Worm (Caenorhabditis elegans): ENCODE data around the gene Y50E8A.1.
"Not testable (repeated sequence)": the region's sequence is repeated elsewhere in the genome, so short reads cannot be mapped to it uniquely, and the experiment has no call there.

Y50E8A.1 gene

ce11 chrV:14746975-14747374, 20.3 kb downstream of the Y50E8A.1 start:
- TF ChIP-seq elt-3 (tag; optimal IDR thresholded peaks at IDR 0.05) (no peak), unc-120 (tag; optimal IDR thresholded peaks at IDR 0.05; ENCODE audit: poor library complexity, severe bottlenecking) (no peak), unc-62 (GFP tag; optimal IDR thresholded peaks at IDR 0.05) (no peak), ztf-11 (tag; optimal IDR thresholded peaks at IDR 0.05) (no peak), nhr-2 (tag; optimal IDR thresholded peaks at IDR 0.05) (no peak), blmp-1 (tag; optimal IDR thresholded peaks at IDR 0.05) (no peak), bed-3 (GFP tag; optimal IDR thresholded peaks at IDR 0.05) (no peak), M03D4.4 (tag; optimal IDR thresholded peaks at IDR 0.05) (no peak), drap-1 (GFP tag; optimal IDR thresholded peaks at IDR 0.05) (no peak), hlh-1 (tag; optimal IDR thresholded peaks at IDR 0.05) (no peak), ham-2 (GFP tag; optimal IDR thresholded peaks at IDR 0.05) (no peak)

- TF ChIP-seq blmp-1 (tag; optimal IDR thresholded peaks at IDR 0.05) (no peak), nhr-28 (tag; optimal IDR thresholded peaks at IDR 0.05) (no peak), M03D4.4 (tag; optimal IDR thresholded peaks at IDR 0.05) (no peak), ham-2 (GFP tag; optimal IDR thresholded peaks at IDR 0.05) (no peak), drap-1 (GFP tag; optimal IDR thresholded peaks at IDR 0.05) (no peak), ceh-83 (GFP tag; optimal IDR thresholded peaks at IDR 0.05) (no peak), tbx-8 (GFP tag; optimal IDR thresholded peaks at IDR 0.05) (no peak), pha-4 (tag; optimal IDR thresholded peaks at IDR 0.05) (no peak)
Measured at ce11 chrV:14748608-14749137, 22.0 kb downstream of the Y50E8A.1 start, which contains the start of the genes lipl-8 and Y50E8A.22. Gene lipl-8, minus strand, starts transcription at chrV:14748708. Gene Y50E8A.22, minus strand, starts transcription at chrV:14749087.

ce11 chrV:14750357-14750756, 23.7 kb downstream of the Y50E8A.1 start, which contains the start of gene nspa-10:
Gene nspa-10, minus strand, starts transcription at chrV:14750457.
- not testable (repeated sequence) for TF ChIP-seq drap-1 (GFP tag; optimal IDR thresholded peaks at IDR 0.05); nhr-28 (tag; optimal IDR thresholded peaks at IDR 0.05); nhr-76 (tag; optimal IDR thresholded peaks at IDR 0.05)

- TF ChIP-seq mep-1 (tag; optimal IDR thresholded peaks at IDR 0.05) = no peak
- TF ChIP-seq M03D4.4 (tag; optimal IDR thresholded peaks at IDR 0.05) = no peak
- no peak for TF ChIP-seq nhr-237 (tag; optimal IDR thresholded peaks at IDR 0.05)
- no peak for TF ChIP-seq unc-39 (tag; optimal IDR thresholded peaks at IDR 0.05)
- no peak for TF ChIP-seq pha-4 (tag; optimal IDR thresholded peaks at IDR 0.05)
- no peak for TF ChIP-seq tbx-8 (GFP tag; optimal IDR thresholded peaks at IDR 0.05)
- no peak for TF ChIP-seq lsy-2 (tag; optimal IDR thresholded peaks at IDR 0.05)
- TF ChIP-seq nhr-76 (tag; optimal IDR thresholded peaks at IDR 0.05) = no peak
- TF ChIP-seq unc-62 (GFP tag; optimal IDR thresholded peaks at IDR 0.05) = no peak
- TF ChIP-seq drap-1 (GFP tag; optimal IDR thresholded peaks at IDR 0.05) = no peak
- TF ChIP-seq ceh-43 (GFP tag; optimal IDR thresholded peaks at IDR 0.05) = no peak
- TF ChIP-seq cnd-1 (tag; optimal IDR thresholded peaks at IDR 0.05) = no peak
- no peak for TF ChIP-seq nhr-12 (tag; optimal IDR thresholded peaks at IDR 0.05)
- no peak for TF ChIP-seq ztf-11 (tag; optimal IDR thresholded peaks at IDR 0.05)
- TF ChIP-seq lin-32 (GFP tag; optimal IDR thresholded peaks at IDR 0.05) = no peak
- no peak for TF ChIP-seq elt-1 (tag; optimal IDR thresholded peaks at IDR 0.05; ENCODE audit: borderline replicate concordance, insufficient read depth)
- TF ChIP-seq hlh-1 (tag; optimal IDR thresholded peaks at IDR 0.05) = no peak
Measured at ce11 chrV:14762563-14762962, 35.9 kb downstream of the Y50E8A.1 start.

ce11 chrV:14763582-14763981, 36.9 kb downstream of the Y50E8A.1 start:
- no peak for TF ChIP-seq ham-2 (GFP tag; optimal IDR thresholded peaks at IDR 0.05)
- TF ChIP-seq sptf-1 (tag; optimal IDR thresholded peaks at IDR 0.05) = no peak
- TF ChIP-seq drap-1 (GFP tag; optimal IDR thresholded peaks at IDR 0.05) = no peak
- no peak for TF ChIP-seq lsy-2 (tag; optimal IDR thresholded peaks at IDR 0.05)
- no peak for TF ChIP-seq mep-1 (tag; optimal IDR thresholded peaks at IDR 0.05)
- no peak for TF ChIP-seq hlh-1 (tag; optimal IDR thresholded peaks at IDR 0.05)
- TF ChIP-seq nhr-237 (tag; optimal IDR thresholded peaks at IDR 0.05) = no peak
- TF ChIP-seq nhr-12 (tag; optimal IDR thresholded peaks at IDR 0.05) = no peak
- TF ChIP-seq cnd-1 (tag; optimal IDR thresholded peaks at IDR 0.05) = no peak
- no peak for TF ChIP-seq lin-32 (GFP tag; optimal IDR thresholded peaks at IDR 0.05)
- no peak for TF ChIP-seq mls-2 (tag; optimal IDR thresholded peaks at IDR 0.05)
- no peak for TF ChIP-seq pha-4 (tag; optimal IDR thresholded peaks at IDR 0.05)
- no peak for TF ChIP-seq unc-120 (tag; optimal IDR thresholded peaks at IDR 0.05; ENCODE audit: poor library complexity, severe bottlenecking)
- TF ChIP-seq elt-1 (tag; optimal IDR thresholded peaks at IDR 0.05; ENCODE audit: borderline replicate concordance, insufficient read depth) = no peak
- TF ChIP-seq snpc-4 (tag; optimal IDR thresholded peaks at IDR 0.05) = no peak
